Worm (Caenorhabditis elegans) whole organism, L4 larva: ENCODE results near the gene nol-10.

Experiments
- F37D6.2 ChIP-seq: sonication (generic microtip); optimal IDR thresholded peaks from 2 replicates; lab custom pipeline; 2016; ENCODE audit warnings: mild to moderate bottlenecking, missing genetic modification characterization, missing compliant biosample characterization
- F44E2.7 ChIP-seq: fragments of 200-800 bp; sonication (Bioruptor generic); IDR thresholded peaks from 2 replicates; pipeline ENCODE4 v2.1.2; 2022; ENCODE audit warnings: missing genetic modification characterization, missing compliant biosample characterization
- F49E8.2 ChIP-seq: sonication (generic microtip); optimal IDR thresholded peaks from 2 replicates; lab custom pipeline; 2016; ENCODE audit warnings: missing compliant biosample characterization, mild to moderate bottlenecking, missing genetic modification characterization, borderline replicate concordance
- Y48G9A.11 ChIP-seq: fragments of 200-800 bp; sonication (Bioruptor generic); IDR thresholded peaks from 2 replicates; pipeline ENCODE4 v1.3.6; 2022; ENCODE audit warnings: missing genetic modification reagents, missing genetic modification characterization, missing compliant biosample characterization
- ZK337.2 ChIP-seq: fragments of 200-800 bp; sonication (Bioruptor generic); IDR thresholded peaks from 2 replicates; pipeline ENCODE4 v1.3.6; 2022; ENCODE audit warnings: missing genetic modification reagents, missing genetic modification characterization, missing compliant biosample characterization
- aha-1 ChIP-seq: fragments of 150-350 bp; peaks from one replicate; lab custom pipeline; 2014; ENCODE audit warnings: missing biosample characterization, missing genetic modification characterization
- aly-2 ChIP-seq: sonication (generic microtip); optimal IDR thresholded peaks from 2 replicates; lab custom pipeline; 2018; ENCODE audit warnings: missing biosample characterization, missing genetic modification characterization
- ceh-20 ChIP-seq: fragments of 200-800 bp; sonication (Bioruptor generic); IDR thresholded peaks from 2 replicates; pipeline ENCODE4 v1.3.6; 2022; ENCODE audit warnings: missing genetic modification reagents, missing genetic modification characterization, missing compliant biosample characterization
- ceh-28 ChIP-seq: fragments of 150-350 bp; optimal IDR thresholded peaks from 2 replicates; lab custom pipeline; 2014; ENCODE audit warnings: missing biosample characterization, missing genetic modification reagents, missing genetic modification characterization
- ceh-44 ChIP-seq: fragments of 200-800 bp; sonication (Bioruptor generic); IDR thresholded peaks from 2 replicates; pipeline ENCODE4 v1.3.6; 2022; ENCODE audit warnings: missing genetic modification reagents, missing genetic modification characterization, missing compliant biosample characterization
- cey-2 ChIP-seq: sonication (generic microtip); optimal IDR thresholded peaks from 3 replicates; lab custom pipeline; 2017; ENCODE audit warnings: missing genetic modification characterization, mild to moderate bottlenecking, missing compliant biosample characterization, antibody characterized with exemption, borderline replicate concordance; ENCODE audit not compliant: insufficient read depth
- ctbp-1 ChIP-seq: fragments of 200-800 bp; sonication (Bioruptor generic); IDR thresholded peaks from 2 replicates; pipeline ENCODE4 v1.3.6; 2022; ENCODE audit warnings: missing genetic modification reagents, missing genetic modification characterization, missing compliant biosample characterization
- daf-16 ChIP-seq, 3 experiments: sonication (generic microtip); optimal IDR thresholded peaks; 2 replicates each; lab custom pipeline; 2016 to 2017; ENCODE audit warnings: missing genetic modification characterization in 3 of 3, missing genetic modification reagents in 3 of 3, mild to moderate bottlenecking in 2 of 3, missing compliant biosample characterization in 2 of 3, missing biosample characterization in 1 of 3, moderate library complexity in 1 of 3
- daf-8 ChIP-seq: fragments of 200-800 bp; sonication (Bioruptor generic); IDR thresholded peaks from 2 replicates; pipeline ENCODE4 v1.3.6; 2022; ENCODE audit warnings: missing genetic modification characterization, missing compliant biosample characterization
- dpl-1 ChIP-seq: fragments of 150-350 bp; optimal IDR thresholded peaks from 2 replicates; lab custom pipeline; 2014; ENCODE audit warnings: missing biosample characterization, missing genetic modification reagents, missing genetic modification characterization
- fos-1 ChIP-seq: fragments of 150-350 bp; optimal IDR thresholded peaks from 2 replicates; lab custom pipeline; 2014; ENCODE audit warnings: missing biosample characterization, missing genetic modification characterization
- hlh-11 ChIP-seq: fragments of 200-800 bp; sonication (Bioruptor generic); optimal IDR thresholded peaks from 2 replicates; lab custom pipeline; 2018; ENCODE audit warnings: mild to moderate bottlenecking, missing genetic modification characterization, missing compliant biosample characterization
- jun-1 ChIP-seq: fragments of 150-350 bp; optimal IDR thresholded peaks from 2 replicates; lab custom pipeline; 2014; ENCODE audit warnings: missing biosample characterization, missing genetic modification reagents, missing genetic modification characterization
- lin-13 ChIP-seq: fragments of 150-350 bp; optimal IDR thresholded peaks from 2 replicates; lab custom pipeline; 2014; ENCODE audit warnings: missing biosample characterization, missing genetic modification reagents, missing genetic modification characterization
- lin-29 ChIP-seq: fragments of 200-800 bp; sonication (Bioruptor generic); IDR thresholded peaks from 2 replicates; pipeline ENCODE4 v1.3.6; 2022; ENCODE audit warnings: missing genetic modification reagents, missing genetic modification characterization, missing compliant biosample characterization
- lin-38 ChIP-seq: fragments of 200-800 bp; sonication (Bioruptor generic); IDR thresholded peaks from 2 replicates; pipeline ENCODE4 v1.3.6; 2022; ENCODE audit warnings: missing genetic modification reagents, missing genetic modification characterization, missing compliant biosample characterization
- lsy-2 ChIP-seq, 2 experiments: fragments of 150-350 bp in 1 of 2; sonication (generic microtip) in 1 of 2; optimal IDR thresholded peaks; 2 replicates each; lab custom pipeline; 2014 to 2017; ENCODE audit warnings: missing biosample characterization in 2 of 2, missing genetic modification characterization in 2 of 2
- madf-5 ChIP-seq, 2 experiments: fragments of 200-800 bp; sonication (Bioruptor generic); IDR thresholded peaks; 2 replicates each; pipeline ENCODE4 v1.3.6; 2022; ENCODE audit warnings: missing compliant biosample characterization in 2 of 2, missing genetic modification characterization in 2 of 2
- mdt-29 ChIP-seq: fragments of 200-800 bp; sonication (Bioruptor generic); IDR thresholded peaks from 2 replicates; pipeline ENCODE4 v1.3.6; 2022; ENCODE audit warnings: missing genetic modification reagents, missing genetic modification characterization, missing compliant biosample characterization
- mes-2 ChIP-seq: sonication (generic microtip); optimal IDR thresholded peaks from 2 replicates; lab custom pipeline; 2016; ENCODE audit warnings: missing genotype, mild to moderate bottlenecking, missing genetic modification characterization, missing compliant biosample characterization; ENCODE audit not compliant: poor library complexity, severe bottlenecking
- nhr-111 ChIP-seq: fragments of 200-800 bp; sonication (Bioruptor generic); optimal IDR thresholded peaks from 2 replicates; lab custom pipeline; 2018; ENCODE audit warnings: mild to moderate bottlenecking, missing genetic modification characterization, missing compliant biosample characterization
- nhr-237 ChIP-seq: sonication (generic microtip); optimal IDR thresholded peaks from 2 replicates; lab custom pipeline; 2017; ENCODE audit warnings: missing biosample characterization, missing genetic modification characterization
- nhr-28 ChIP-seq: fragments of 150-350 bp; optimal IDR thresholded peaks from 2 replicates; lab custom pipeline; 2014; ENCODE audit warnings: missing biosample characterization, missing genetic modification characterization
- nhr-41 ChIP-seq: fragments of 200-800 bp; sonication (Bioruptor generic); IDR thresholded peaks from 2 replicates; pipeline ENCODE4 v1.3.6; 2022; ENCODE audit warnings: missing genetic modification reagents, missing genetic modification characterization, missing compliant biosample characterization
- nhr-77 ChIP-seq: fragments of 150-350 bp; optimal IDR thresholded peaks from 2 replicates; lab custom pipeline; 2014; ENCODE audit warnings: missing biosample characterization, missing genetic modification characterization
- sdz-12 ChIP-seq: fragments of 200-800 bp; sonication (Bioruptor generic); optimal IDR thresholded peaks from 2 replicates; lab custom pipeline; 2018; ENCODE audit warnings: mild to moderate bottlenecking, missing genetic modification characterization, missing compliant biosample characterization
- snpc-1.2 ChIP-seq: fragments of 200-800 bp; sonication (Bioruptor generic); IDR thresholded peaks from 2 replicates; pipeline ENCODE4 v1.3.6; 2022; ENCODE audit warnings: missing genetic modification reagents, missing genetic modification characterization, missing compliant biosample characterization
- spr-1 ChIP-seq: sonication (generic microtip); optimal IDR thresholded peaks from 2 replicates; lab custom pipeline; 2016; ENCODE audit warnings: mild to moderate bottlenecking, missing genetic modification characterization, missing compliant biosample characterization
- vab-7 ChIP-seq: fragments of 200-800 bp; sonication (Bioruptor generic); IDR thresholded peaks from 2 replicates; pipeline ENCODE4 v1.3.6; 2022; ENCODE audit warnings: missing genetic modification reagents, missing genetic modification characterization, missing compliant biosample characterization
- zfp-3 ChIP-seq: fragments of 200-800 bp; sonication (Bioruptor generic); conservative IDR thresholded peaks from 2 replicates; pipeline ENCODE4 v1.3.6; 2022; ENCODE audit warnings: missing genetic modification reagents, missing genetic modification characterization, missing compliant biosample characterization
- zip-11 ChIP-seq: fragments of 200-800 bp; sonication (Bioruptor generic); IDR thresholded peaks from 2 replicates; pipeline ENCODE4 v1.3.6; 2022; ENCODE audit warnings: missing genetic modification characterization, missing compliant biosample characterization
- ztf-11 ChIP-seq: fragments of 150-350 bp; optimal IDR thresholded peaks from 2 replicates; lab custom pipeline; 2014; ENCODE audit warnings: missing biosample characterization, missing genetic modification characterization

Gene nol-10

DNA sequence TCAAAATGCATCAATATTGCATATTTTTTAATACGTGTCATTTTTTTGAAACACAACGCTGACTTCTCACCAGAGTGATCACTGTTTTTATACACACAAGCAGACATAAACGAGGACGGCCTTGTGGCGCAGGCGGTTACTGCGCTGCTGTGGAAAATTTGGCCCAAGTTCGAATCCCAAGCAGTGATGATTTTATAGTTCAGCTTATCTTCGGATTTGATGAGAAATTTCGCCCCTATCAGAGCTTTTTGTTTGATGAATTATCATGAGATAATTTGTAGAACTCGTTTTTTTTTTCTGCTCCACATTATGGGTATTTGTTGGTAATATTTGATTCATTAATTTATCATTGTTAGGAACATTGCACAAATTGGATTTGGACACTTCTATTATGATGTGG lies 6.5 kb upstream of the nol-10 start (continued):
- TF ChIP-seq daf-16 (GFP tag; optimal IDR thresholded peaks at IDR 0.05; lab: Kevin White, UChicago) (peak; percentile 73 to 97), daf-16 (tag; optimal IDR thresholded peaks at IDR 0.05; lab: Kevin White, UChicago) (peak; percentile 82), nhr-77 (peak; percentile 4), snpc-1.2 (GFP tag; lab: Robert Waterston, UW) (peak; percentile 95), nhr-237 (tag; lab: Kevin White, UChicago) (no peak), mdt-29 (GFP tag; lab: Robert Waterston, UW) (peak; percentile 81; the same call in 1 of the 2 replicates), nhr-41 (peak; percentile 93), fos-1 (no peak), F44E2.7 (GFP tag; lab: Robert Waterston, UW) (peak; percentile 97), aly-2 (tag; lab: Kevin White, UChicago) (peak; percentile 85), lsy-2 (tag; optimal IDR thresholded peaks at IDR 0.05; lab: Kevin White, UChicago) (peak in 1 of 2 experiments; percentile 75), vab-7 (GFP tag; lab: Robert Waterston, UW) (peak; percentile 95), F49E8.2 (tag; lab: Kevin White, UChicago) (peak; percentile 87), zip-11 (GFP tag; lab: Robert Waterston, UW) (peak; percentile 68; the same call in 1 of the 2 replicates), jun-1 (tag; lab: Kevin White, UChicago) (peak; percentile 41), dpl-1 (GFP tag; lab: Kevin White, UChicago) (peak; percentile 65), lin-13 (GFP tag; lab: Kevin White, UChicago) (peak; percentile 83), ztf-11 (tag; lab: Kevin White, UChicago) (no peak), aha-1 (tag; lab: Kevin White, UChicago) (peak; percentile 98), spr-1 (tag; lab: Kevin White, UChicago) (peak; percentile 89), zfp-3 (GFP tag; lab: Robert Waterston, UW) (peak; percentile 84), sdz-12 (GFP tag; lab: Kevin White, UChicago) (peak; percentile 95), ceh-28 (tag; lab: Kevin White, UChicago) (no peak), mes-2 (tag; lab: Kevin White, UChicago) (peak; percentile 93), ctbp-1 (peak; percentile 94), daf-8 (GFP tag; lab: Robert Waterston, UW) (no peak), hlh-11 (tag; lab: Kevin White, UChicago) (peak; percentile 59), nhr-111 (GFP tag; lab: Kevin White, UChicago) (peak; percentile 96), lin-29 (GFP tag; lab: Robert Waterston, UW) (peak; percentile 60; the same call in 1 of the 2 replicates), lin-38 (GFP tag; lab: Robert Waterston, UW) (peak; percentile 90), cey-2 (tag; lab: Kevin White, UChicago) (no peak), nhr-28 (tag; lab: Kevin White, UChicago) (peak; percentile 25), ceh-20 (GFP tag; lab: Robert Waterston, UW) (no peak; the same call in none of the 2 replicates), ceh-44 (GFP tag; lab: Robert Waterston, UW) (peak; percentile 93), Y48G9A.11 (GFP tag; lab: Robert Waterston, UW) (peak; percentile 89)
- TF ChIP-seq, all 104 proteins: peak for 79

ce11 chrIV:7575147-7575768 lies 5.1 kb upstream of the nol-10 start, which contains the start of gene cec-4:
cec-4 (plus strand) TSS chrIV:7575718.
- no peak for TF ChIP-seq nhr-237 (tag; lab: Kevin White, UChicago)
- no peak for TF ChIP-seq fos-1
- no peak for TF ChIP-seq F37D6.2 (tag; lab: Kevin White, UChicago)
- no peak for TF ChIP-seq ZK337.2 (GFP tag; lab: Robert Waterston, UW)
- no peak for TF ChIP-seq ceh-28 (tag; lab: Kevin White, UChicago)
- no peak for TF ChIP-seq madf-5 (GFP tag; IDR thresholded peaks at IDR 0.05; lab: Robert Waterston, UW)
- TF ChIP-seq cey-2 (tag; lab: Kevin White, UChicago) = no peak
- TF ChIP-seq F44E2.7 (GFP tag; lab: Robert Waterston, UW) = no peak
